Fruit fly (Drosophila melanogaster) whole organism, embryonic: Measurements from ENCODE around the gene CG9682.

ENCODE experiments used
- Atf-2 ChIP-seq: fragments of 200-800 bp; sonication (Bioruptor generic); optimal IDR thresholded peaks from 2 replicates; lab custom pipeline; 2016; ENCODE audit warnings: missing biosample characterization, missing genetic modification characterization
- Awh ChIP-seq: fragments of 200-800 bp; sonication (Bioruptor generic); IDR thresholded peaks from 2 replicates; pipeline ENCODE4, ENCODE4 v1.3.6; 2022; ENCODE audit warnings: missing biosample characterization, missing genetic modification characterization
- Bgb ChIP-seq: fragments of 200-800 bp; sonication (Bioruptor generic); IDR thresholded peaks from 2 replicates; pipeline ENCODE4 v1.3.6; 2022; ENCODE audit warnings: missing biosample characterization, missing genetic modification characterization; ENCODE audit not compliant: partially characterized antibody
- BtbVII ChIP-seq: fragments of 200-800 bp; sonication (Bioruptor generic); optimal IDR thresholded peaks from 3 replicates; lab custom pipeline; 2017; ENCODE audit warnings: missing biosample characterization, mild to moderate bottlenecking, missing genetic modification characterization
- Bteb2 ChIP-seq: fragments of 200-800 bp; sonication (Bioruptor generic); optimal IDR thresholded peaks from 2 replicates; lab custom pipeline; 2016; ENCODE audit warnings: missing biosample characterization, missing genetic modification characterization
- CG10654 ChIP-seq: fragments of 200-800 bp; sonication (Bioruptor generic); optimal IDR thresholded peaks from 2 replicates; lab custom pipeline; 2016; ENCODE audit warnings: missing biosample characterization, missing genetic modification characterization
- CG11456 ChIP-seq: fragments of 200-800 bp; sonication (Bioruptor generic); IDR thresholded peaks from 3 replicates; pipeline ENCODE4 v1.3.6; 2022; ENCODE audit warnings: missing biosample characterization, missing genetic modification characterization
- CG11504 ChIP-seq: fragments of 200-800 bp; sonication (Bioruptor generic); optimal IDR thresholded peaks from 3 replicates; lab custom pipeline; 2019; ENCODE audit warnings: missing biosample characterization, mild to moderate bottlenecking, missing genetic modification characterization, moderate library complexity
- CG11696 ChIP-seq: fragments of 200-800 bp; sonication (Bioruptor generic); IDR thresholded peaks from 2 replicates; pipeline ENCODE4 v1.3.6; 2022; ENCODE audit warnings: missing biosample characterization, missing genetic modification characterization
- CG12104 ChIP-seq: fragments of 200-800 bp; sonication (Bioruptor generic); optimal IDR thresholded peaks from 3 replicates; lab custom pipeline; 2016; ENCODE audit warnings: missing biosample characterization, missing genetic modification characterization
- CG1529 ChIP-seq: fragments of 200-800 bp; sonication (Bioruptor generic); optimal IDR thresholded peaks from 3 replicates; lab custom pipeline; 2018; ENCODE audit warnings: missing biosample characterization, missing genetic modification characterization
- CG1603 ChIP-seq: fragments of 200-800 bp; sonication (Bioruptor generic); optimal IDR thresholded peaks from 2 replicates; lab custom pipeline; 2019; ENCODE audit warnings: missing biosample characterization, mild to moderate bottlenecking, missing genetic modification characterization, moderate library complexity
- CG17802 ChIP-seq: fragments of 200-800 bp; sonication (Bioruptor generic); optimal IDR thresholded peaks from 2 replicates; lab custom pipeline; 2018; ENCODE audit warnings: missing biosample characterization, mild to moderate bottlenecking, missing genetic modification characterization, moderate library complexity
- CG2678 ChIP-seq: fragments of 200-800 bp; sonication (Bioruptor generic); optimal IDR thresholded peaks from 3 replicates; lab custom pipeline; 2019; ENCODE audit warnings: missing biosample characterization, mild to moderate bottlenecking, missing genetic modification characterization, moderate library complexity
- CG30403 ChIP-seq: fragments of 200-800 bp; sonication (Bioruptor generic); optimal IDR thresholded peaks from 3 replicates; lab custom pipeline; 2016; ENCODE audit warnings: missing biosample characterization, missing genetic modification characterization
- CG31441 ChIP-seq: fragments of 200-800 bp; sonication (Bioruptor generic); IDR thresholded peaks from 2 replicates; pipeline ENCODE4 v1.3.6; 2022; ENCODE audit warnings: missing biosample characterization, missing genetic modification characterization
- CG3726 ChIP-seq: fragments of 200-800 bp; sonication (Bioruptor generic); IDR thresholded peaks from 3 replicates; pipeline ENCODE4, ENCODE4 v1.3.6; 2022; ENCODE audit warnings: missing biosample characterization, missing genetic modification characterization
- CG4282 ChIP-seq: fragments of 200-800 bp; sonication (Bioruptor generic); optimal IDR thresholded peaks from 2 replicates; lab custom pipeline; 2016; ENCODE audit warnings: missing biosample characterization, missing genetic modification characterization
- CG4360 ChIP-seq: fragments of 200-800 bp; sonication (Bioruptor generic); IDR thresholded peaks from 2 replicates; pipeline ENCODE4 v1.3.6; 2022; ENCODE audit warnings: missing biosample characterization, missing genetic modification characterization
- CG4820 ChIP-seq: fragments of 200-800 bp; sonication (Bioruptor generic); optimal IDR thresholded peaks from 3 replicates; lab custom pipeline; 2016; ENCODE audit warnings: missing biosample characterization, missing genetic modification characterization
- Dip2 ChIP-seq: fragments of 200-800 bp; sonication (Bioruptor generic); IDR thresholded peaks from 2 replicates; pipeline ENCODE4 v1.3.6; 2022; ENCODE audit warnings: missing biosample characterization, missing genetic modification characterization
- GATAe ChIP-seq: fragments of 200-800 bp; sonication (Bioruptor generic); conservative IDR thresholded peaks from 2 replicates; pipeline ENCODE4 v1.3.6; 2022; ENCODE audit warnings: missing biosample characterization, missing genetic modification characterization
- HHEX ChIP-seq: fragments of 200-800 bp; sonication (Bioruptor generic); optimal IDR thresholded peaks from 3 replicates; lab custom pipeline; 2017; ENCODE audit warnings: missing biosample characterization, mild to moderate bottlenecking, missing genetic modification characterization, missing genetic modification reagents
- Jarid2 ChIP-seq: fragments of 200-800 bp; sonication (Bioruptor generic); optimal IDR thresholded peaks from 3 replicates; lab custom pipeline; 2017; ENCODE audit warnings: mild to moderate bottlenecking, missing biosample characterization, missing genetic modification reagents, missing genetic modification characterization
- Med ChIP-seq: fragments of 200-800 bp; sonication (Bioruptor generic); peaks from one replicate; lab custom pipeline; 2016; ENCODE audit warnings: missing biosample characterization, missing genetic modification characterization, mild to moderate bottlenecking, inconsistent platforms, moderate library complexity
- Nf-YA ChIP-seq: fragments of 200-800 bp; sonication (Bioruptor generic); IDR thresholded peaks from 2 replicates; pipeline ENCODE4 v1.3.6; 2022; ENCODE audit warnings: missing biosample characterization, missing genetic modification characterization
- Nf-YB ChIP-seq: fragments of 200-800 bp; sonication (Bioruptor generic); optimal IDR thresholded peaks from 3 replicates; lab custom pipeline; 2019; ENCODE audit warnings: missing biosample characterization, mild to moderate bottlenecking, missing genetic modification characterization, moderate library complexity
- NfI ChIP-seq: fragments of 200-800 bp; sonication (Bioruptor generic); optimal IDR thresholded peaks from 3 replicates; lab custom pipeline; 2018; ENCODE audit warnings: missing biosample characterization, mild to moderate bottlenecking, missing genetic modification characterization, moderate library complexity
- Oli ChIP-seq: fragments of 200-800 bp; sonication (Bioruptor generic); optimal IDR thresholded peaks from 2 replicates; lab custom pipeline; 2018; ENCODE audit warnings: missing biosample characterization, mild to moderate bottlenecking, missing genetic modification characterization, moderate library complexity
- PHDP ChIP-seq: fragments of 200-800 bp; sonication (Bioruptor generic); optimal IDR thresholded peaks from 3 replicates; lab custom pipeline; 2018; ENCODE audit warnings: missing biosample characterization, mild to moderate bottlenecking, missing genetic modification characterization, moderate library complexity
- Sox102F ChIP-seq: fragments of 200-800 bp; sonication (Bioruptor generic); optimal IDR thresholded peaks from 2 replicates; lab custom pipeline; 2018; ENCODE audit warnings: missing biosample characterization, mild to moderate bottlenecking, missing genetic modification characterization, moderate library complexity
- Trl ChIP-seq, 3 experiments: fragments of >200 bp in 2 of 3; fragments of 200-800 bp in 1 of 3; sonication (Bioruptor generic) in 1 of 3; optimal IDR thresholded peaks; 2 replicates in 1 of 3; 3 replicates in 2 of 3; lab custom pipeline; 2016 to 2017; ENCODE audit warnings: missing biosample characterization in 1 of 3, missing genetic modification characterization in 1 of 3
- ap ChIP-seq: fragments of 200-800 bp; sonication (Bioruptor generic); IDR thresholded peaks from 2 replicates; pipeline ENCODE4 v1.3.6; 2022; ENCODE audit warnings: missing biosample characterization, missing genetic modification characterization
- az2 ChIP-seq: fragments of 200-800 bp; sonication (Bioruptor generic); optimal IDR thresholded peaks from 3 replicates; lab custom pipeline; 2016; ENCODE audit warnings: missing biosample characterization, missing genetic modification characterization
- bigmax ChIP-seq: fragments of 200-800 bp; sonication (Bioruptor generic); optimal IDR thresholded peaks from 2 replicates; lab custom pipeline; 2018; ENCODE audit warnings: missing biosample characterization, mild to moderate bottlenecking, missing genetic modification characterization
- dmrt11E ChIP-seq: fragments of 200-800 bp; sonication (Bioruptor generic); optimal IDR thresholded peaks from 3 replicates; lab custom pipeline; 2018; ENCODE audit warnings: missing biosample characterization, mild to moderate bottlenecking, missing genetic modification characterization, moderate library complexity
- dmrt99B ChIP-seq: fragments of 200-800 bp; sonication (Bioruptor generic); optimal IDR thresholded peaks from 2 replicates; lab custom pipeline; 2018; ENCODE audit warnings: missing biosample characterization, mild to moderate bottlenecking, missing genetic modification characterization, moderate library complexity
- gsb-n ChIP-seq: fragments of 200-800 bp; sonication (Bioruptor generic); optimal IDR thresholded peaks from 3 replicates; lab custom pipeline; 2018; ENCODE audit warnings: missing biosample characterization, mild to moderate bottlenecking, missing genetic modification characterization
- ken ChIP-seq: fragments of 200-800 bp; sonication (Bioruptor generic); IDR thresholded peaks from 3 replicates; pipeline ENCODE4 v1.3.6; 2022; ENCODE audit warnings: missing biosample characterization, missing genetic modification characterization
- nom ChIP-seq: fragments of 200-800 bp; sonication (Bioruptor generic); optimal IDR thresholded peaks from 2 replicates; lab custom pipeline; 2017; ENCODE audit warnings: missing biosample characterization, missing genetic modification characterization, mild to moderate bottlenecking, moderate library complexity, missing genetic modification reagents
- pfk ChIP-seq: fragments of 200-800 bp; sonication (Bioruptor generic); optimal IDR thresholded peaks from 2 replicates; lab custom pipeline; 2018; ENCODE audit warnings: missing biosample characterization, mild to moderate bottlenecking, missing genetic modification characterization, moderate library complexity
- prd ChIP-seq, 3 experiments: fragments of >200 bp in 2 of 3; fragments of 200-800 bp in 1 of 3; sonication (Bioruptor generic) in 1 of 3; optimal IDR thresholded peaks in 2 of 3; IDR thresholded peaks in 1 of 3; 2 replicates in 2 of 3; 3 replicates in 1 of 3; pipeline versions ENCODE4 v1.3.6 to Lab custom; 2017 to 2022; ENCODE audit warnings: missing biosample characterization in 1 of 3, missing genetic modification characterization in 1 of 3
- repo ChIP-seq: fragments of 200-800 bp; sonication (Bioruptor generic); optimal IDR thresholded peaks from 2 replicates; lab custom pipeline; 2016; ENCODE audit warnings: missing biosample characterization, missing genetic modification characterization
- ro ChIP-seq: fragments of 200-800 bp; sonication (Bioruptor generic); IDR thresholded peaks from 2 replicates; pipeline ENCODE4 v1.3.6; 2022; ENCODE audit warnings: missing biosample characterization, missing genetic modification characterization
- sisA ChIP-seq: fragments of 200-800 bp; sonication (Bioruptor generic); IDR thresholded peaks from 2 replicates; pipeline ENCODE4 v1.3.6; 2022; ENCODE audit warnings: missing biosample characterization, missing genetic modification characterization
- so ChIP-seq: fragments of 200-800 bp; sonication (Bioruptor generic); IDR thresholded peaks from 3 replicates; pipeline ENCODE4 v1.3.6; 2022; ENCODE audit warnings: missing biosample characterization, missing genetic modification characterization
- sob ChIP-seq: fragments of 200-800 bp; sonication (Bioruptor generic); IDR thresholded peaks from 2 replicates; pipeline ENCODE4 v1.3.6; 2022; ENCODE audit warnings: missing biosample characterization, missing genetic modification characterization
- sr ChIP-seq: fragments of 200-800 bp; sonication (Bioruptor generic); IDR thresholded peaks from 3 replicates; pipeline ENCODE4 v1.3.6; 2022; ENCODE audit warnings: missing biosample characterization, missing genetic modification characterization
- tin ChIP-seq: fragments of 200-800 bp; sonication (Bioruptor generic); optimal IDR thresholded peaks from 3 replicates; lab custom pipeline; 2016; ENCODE audit warnings: missing biosample characterization, missing genetic modification characterization
- zfh1 ChIP-seq: fragments of 200-800 bp; sonication (Bioruptor generic); IDR thresholded peaks from 3 replicates; pipeline ENCODE4 v1.3.6; 2022; ENCODE audit warnings: missing biosample characterization, missing genetic modification characterization

Gene CG9682

DNA sequence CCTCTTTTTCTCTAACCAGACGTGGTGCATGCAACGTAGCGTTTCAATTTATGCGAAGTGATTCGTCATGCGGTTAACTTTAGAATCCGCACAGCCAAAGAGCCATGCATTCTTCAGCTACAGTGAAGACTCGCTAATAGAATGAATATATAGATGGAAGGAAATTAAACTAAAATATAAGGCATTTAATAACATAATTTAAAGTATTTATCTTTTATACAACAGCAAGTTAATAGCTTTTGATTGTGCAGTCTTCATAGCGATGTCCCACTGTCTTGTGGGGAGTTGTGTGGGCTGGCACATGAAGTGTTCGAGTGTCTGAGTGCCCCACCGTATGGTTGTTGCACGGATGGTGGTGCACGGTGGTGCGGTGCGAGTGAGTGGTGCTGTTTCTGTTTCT is 14.7 kb downstream of the CG9682 start:
- TF ChIP-seq CG1603 (tag; lab: Kevin White, UChicago) (peak; percentile 83), bigmax (GFP tag; lab: Kevin White, UChicago) (no peak), PHDP (tag; lab: Kevin White, UChicago) (peak; percentile 58), CG11504 (tag; lab: Kevin White, UChicago) (peak; percentile 61), dmrt99B (tag; lab: Kevin White, UChicago) (peak; percentile 71), GATAe (GFP tag; lab: Robert Waterston, UW) (no peak), Sox102F (GFP tag; lab: Kevin White, UChicago) (peak; percentile 79), zfh1 (peak; percentile 79), sr (GFP tag; lab: Robert Waterston, UW) (peak; percentile 37; the same call in 1 of the 3 replicates), Bteb2 (GFP tag; lab: Kevin White, UChicago) (no peak), CG10654 (GFP tag; lab: Kevin White, UChicago) (peak; percentile 14), CG4282 (GFP tag; lab: Kevin White, UChicago) (no peak), Med (peak; percentile 85), Jarid2 (GFP tag; lab: Kevin White, UChicago) (peak; percentile 16), ap (0 out of 2 replicates have a peak, but pooled peaks have one; percentile 39), Dip2 (GFP tag; lab: Robert Waterston, UW) (no peak), CG11456 (GFP tag; lab: Robert Waterston, UW) (no peak), tin (GFP tag; lab: Kevin White, UChicago) (peak; percentile 29), az2 (GFP tag; lab: Kevin White, UChicago) (peak; percentile 60), prd (optimal IDR thresholded peaks at IDR 0.05; lab: Kevin White, UChicago) (no peak), prd (GFP tag; IDR thresholded peaks at IDR 0.05; lab: Robert Waterston, UW) (peak; percentile 83), BtbVII (GFP tag; lab: Kevin White, UChicago) (no peak), CG2678 (tag; lab: Kevin White, UChicago) (peak; percentile 55), HHEX (GFP tag; lab: Kevin White, UChicago) (peak; percentile 1), Oli (tag; lab: Kevin White, UChicago) (peak; percentile 69), dmrt11E (tag; lab: Kevin White, UChicago) (peak; percentile 69), repo (GFP tag; lab: Kevin White, UChicago) (no peak), sob (GFP tag; lab: Robert Waterston, UW) (peak; percentile 70; the same call in 1 of the 2 replicates), CG4360 (GFP tag; lab: Robert Waterston, UW) (peak; percentile 40; the same call in 1 of the 2 replicates), Trl (optimal IDR thresholded peaks at IDR 0.05; lab: Kevin White, UChicago) (no peak), Trl (GFP tag; optimal IDR thresholded peaks at IDR 0.05; lab: Kevin White, UChicago) (no peak), Bgb (GFP tag; lab: Robert Waterston, UW) (no peak), CG1529 (peak; percentile 38), NfI (GFP tag; lab: Kevin White, UChicago) (peak; percentile 30), nom (GFP tag; lab: Kevin White, UChicago) (peak; percentile 93), sisA (GFP tag; lab: Robert Waterston, UW) (peak; percentile 79), Atf-2 (GFP tag; lab: Kevin White, UChicago) (no peak), ro (GFP tag; lab: Robert Waterston, UW) (peak; percentile 45; the same call in 1 of the 2 replicates), CG31441 (GFP tag; lab: Robert Waterston, UW) (peak; percentile 60), CG30403 (peak; percentile 52), CG11696 (GFP tag; lab: Robert Waterston, UW) (no peak), Nf-YB (GFP tag; lab: Kevin White, UChicago) (peak; percentile 38), pfk (no peak), CG12104 (GFP tag; lab: Kevin White, UChicago) (no peak), CG3726 (GFP tag; lab: Robert Waterston, UW) (0 out of 3 replicates have a peak, but pooled peaks have one; percentile 18), Awh (peak; percentile 74), Nf-YA (peak; percentile 66), CG17802 (tag; lab: Kevin White, UChicago) (peak; percentile 37), gsb-n (tag; lab: Kevin White, UChicago) (peak; percentile 47), ken (GFP tag; lab: Robert Waterston, UW) (peak; percentile 74), CG4820 (GFP tag; lab: Kevin White, UChicago) (peak; percentile 36), so (GFP tag; lab: Robert Waterston, UW) (0 out of 3 replicates have a peak, but pooled peaks have one; percentile 13)
